Fruit fly (Drosophila melanogaster) whole organism, embryonic: ENCODE measurements around the gene CG4594.

Source experiments
- BtbVII ChIP-seq: fragments of 200-800 bp; sonication (Bioruptor generic); optimal IDR thresholded peaks from 3 replicates; lab custom pipeline; 2017; ENCODE audit warnings: missing biosample characterization, mild to moderate bottlenecking, missing genetic modification characterization
- CG10209 ChIP-seq: fragments of 200-800 bp; sonication (Bioruptor generic); optimal IDR thresholded peaks from 3 replicates; lab custom pipeline; 2017; ENCODE audit warnings: missing biosample characterization, mild to moderate bottlenecking, missing genetic modification characterization, missing genetic modification reagents
- CG14710 ChIP-seq: fragments of 200-800 bp; sonication (Bioruptor generic); optimal IDR thresholded peaks from 3 replicates; lab custom pipeline; 2019; ENCODE audit warnings: missing biosample characterization, mild to moderate bottlenecking, missing genetic modification characterization, moderate library complexity
- CG15479 ChIP-seq: fragments of 200-800 bp; sonication (Bioruptor generic); optimal IDR thresholded peaks from 3 replicates; lab custom pipeline; 2019; ENCODE audit warnings: missing biosample characterization, mild to moderate bottlenecking, missing genetic modification characterization, moderate library complexity
- CG15601 ChIP-seq: fragments of 200-800 bp; sonication (Bioruptor generic); optimal IDR thresholded peaks from 3 replicates; lab custom pipeline; 2019; ENCODE audit warnings: missing biosample characterization, mild to moderate bottlenecking, missing genetic modification characterization, moderate library complexity
- CG16863 ChIP-seq: fragments of 200-800 bp; sonication (Bioruptor generic); optimal IDR thresholded peaks from 3 replicates; lab custom pipeline; 2016; ENCODE audit warnings: missing biosample characterization, missing genetic modification characterization
- CG2120 ChIP-seq: fragments of 200-800 bp; sonication (Bioruptor generic); optimal IDR thresholded peaks from 3 replicates; lab custom pipeline; 2016; ENCODE audit warnings: missing biosample characterization, missing genetic modification characterization
- CG3281 ChIP-seq: fragments of 200-800 bp; sonication (Bioruptor generic); optimal IDR thresholded peaks from 3 replicates; lab custom pipeline; 2017; ENCODE audit warnings: missing biosample characterization, mild to moderate bottlenecking, missing genetic modification characterization
- CG34224 ChIP-seq: fragments of 200-800 bp; sonication (Bioruptor generic); IDR thresholded peaks from 3 replicates; pipeline ENCODE4 v1.3.6; 2022; ENCODE audit warnings: missing biosample characterization, missing genetic modification characterization; ENCODE audit not compliant: partially characterized antibody
- CG4360 ChIP-seq: fragments of 200-800 bp; sonication (Bioruptor generic); IDR thresholded peaks from 2 replicates; pipeline ENCODE4 v1.3.6; 2022; ENCODE audit warnings: missing biosample characterization, missing genetic modification characterization
- CG4404 ChIP-seq: fragments of 200-800 bp; sonication (Bioruptor generic); IDR thresholded peaks from 2 replicates; pipeline ENCODE4 v1.3.6; 2022; ENCODE audit warnings: missing biosample characterization, missing genetic modification characterization
- CG4424 ChIP-seq: fragments of 200-800 bp; sonication (Bioruptor generic); optimal IDR thresholded peaks from 3 replicates; lab custom pipeline; 2016; ENCODE audit warnings: missing biosample characterization, missing genetic modification characterization
- CG7556 ChIP-seq: fragments of 200-800 bp; sonication (Bioruptor generic); optimal IDR thresholded peaks from 2 replicates; lab custom pipeline; 2017; ENCODE audit warnings: missing biosample characterization, mild to moderate bottlenecking, missing genetic modification characterization
- CG8924 ChIP-seq: fragments of 200-800 bp; optimal IDR thresholded peaks from 3 replicates; lab custom pipeline; 2019; ENCODE audit warnings: missing biosample characterization, mild to moderate bottlenecking, missing genetic modification characterization, moderate library complexity
- CG9609 ChIP-seq: fragments of 200-800 bp; sonication (Bioruptor generic); optimal IDR thresholded peaks from 3 replicates; lab custom pipeline; 2016; ENCODE audit warnings: missing biosample characterization, missing genetic modification characterization
- CkIIα-i1 ChIP-seq: fragments of 200-800 bp; sonication (Bioruptor generic); IDR thresholded peaks from 2 replicates; pipeline ENCODE4 v1.3.6; 2022; ENCODE audit warnings: missing biosample characterization, missing genetic modification characterization
- Deaf1 ChIP-seq: fragments of 200-800 bp; optimal IDR thresholded peaks from 3 replicates; lab custom pipeline; 2019; ENCODE audit warnings: missing biosample characterization, mild to moderate bottlenecking, missing genetic modification characterization, moderate library complexity
- Doc3 ChIP-seq: fragments of 200-800 bp; sonication (Bioruptor generic); IDR thresholded peaks from 3 replicates; pipeline ENCODE4 v1.3.6; 2022; ENCODE audit warnings: missing biosample characterization, missing genetic modification characterization; ENCODE audit not compliant: partially characterized antibody
- Hmx ChIP-seq: fragments of 200-800 bp; sonication (Bioruptor generic); optimal IDR thresholded peaks from 2 replicates; lab custom pipeline; 2016; ENCODE audit warnings: missing biosample characterization, missing genetic modification characterization
- Hr51 ChIP-seq, 2 experiments: fragments of 200-800 bp; sonication (Bioruptor generic); optimal IDR thresholded peaks; 2 replicates in 1 of 2; 3 replicates in 1 of 2; lab custom pipeline; 2016 to 2018; ENCODE audit warnings: missing biosample characterization in 2 of 2, missing genetic modification characterization in 2 of 2, mild to moderate bottlenecking in 1 of 2, moderate library complexity in 1 of 2
- Mrtf ChIP-seq: fragments of 200-800 bp; sonication (Bioruptor generic); IDR thresholded peaks from 3 replicates; pipeline ENCODE4 v1.3.6; 2022; ENCODE audit warnings: missing biosample characterization, missing genetic modification characterization
- Neu2 ChIP-seq: fragments of 200-800 bp; sonication (Bioruptor generic); optimal IDR thresholded peaks from 3 replicates; lab custom pipeline; 2016; ENCODE audit warnings: missing biosample characterization, missing genetic modification characterization, borderline replicate concordance
- Optix ChIP-seq: fragments of 200-800 bp; sonication (Bioruptor generic); IDR thresholded peaks from 3 replicates; pipeline ENCODE4 v1.3.6; 2022; ENCODE audit warnings: missing biosample characterization, missing genetic modification characterization
- Spps ChIP-seq: fragments of 200-800 bp; sonication (Bioruptor generic); optimal IDR thresholded peaks from 2 replicates; lab custom pipeline; 2018; ENCODE audit warnings: missing biosample characterization, mild to moderate bottlenecking, missing genetic modification characterization
- Ssrp ChIP-seq: fragments of 200-800 bp; sonication (Bioruptor generic); optimal IDR thresholded peaks from 2 replicates; lab custom pipeline; 2018; ENCODE audit warnings: missing biosample characterization, mild to moderate bottlenecking, missing genetic modification characterization, moderate library complexity
- ara ChIP-seq: fragments of 200-800 bp; sonication (Bioruptor generic); IDR thresholded peaks from 2 replicates; pipeline ENCODE4 v1.3.6; 2022; ENCODE audit warnings: missing biosample characterization, missing genetic modification characterization
- bbx ChIP-seq: fragments of 200-800 bp; sonication (Bioruptor generic); IDR thresholded peaks from 2 replicates; pipeline ENCODE4 v1.3.6; 2022; ENCODE audit warnings: missing biosample characterization, missing genetic modification characterization; ENCODE audit not compliant: partially characterized antibody
- crol ChIP-seq: fragments of 200-800 bp; sonication (Bioruptor generic); IDR thresholded peaks from 2 replicates; pipeline ENCODE4 v1.3.6; 2022; ENCODE audit warnings: missing biosample characterization, missing genetic modification characterization
- danr ChIP-seq: fragments of 200-800 bp; sonication (Bioruptor generic); IDR thresholded peaks from 2 replicates; pipeline ENCODE4 v1.3.6; 2022; ENCODE audit warnings: missing biosample characterization, missing genetic modification characterization
- dpn ChIP-seq, 2 experiments: fragments of 200-800 bp; sonication (Bioruptor generic); optimal IDR thresholded peaks; 3 replicates each; lab custom pipeline; 2016; ENCODE audit warnings: missing biosample characterization in 2 of 2, missing genetic modification characterization in 2 of 2
- ems ChIP-seq: fragments of 200-800 bp; sonication (Bioruptor generic); optimal IDR thresholded peaks from 3 replicates; lab custom pipeline; 2016; ENCODE audit warnings: missing biosample characterization, missing genetic modification characterization
- gcm2 ChIP-seq: fragments of 200-800 bp; sonication (Bioruptor generic); optimal IDR thresholded peaks from 2 replicates; lab custom pipeline; 2016; ENCODE audit warnings: missing biosample characterization, missing genetic modification characterization
- insv ChIP-seq, 2 experiments: fragments of 200-800 bp; sonication (Bioruptor generic); optimal IDR thresholded peaks; 3 replicates each; lab custom pipeline; 2016 to 2018; ENCODE audit warnings: missing biosample characterization in 2 of 2, missing genetic modification characterization in 2 of 2
- kay ChIP-seq: fragments of 200-800 bp; sonication (Bioruptor generic); optimal IDR thresholded peaks from 2 replicates; lab custom pipeline; 2016; ENCODE audit warnings: missing biosample characterization, missing genetic modification characterization
- pfk ChIP-seq: fragments of 200-800 bp; sonication (Bioruptor generic); optimal IDR thresholded peaks from 2 replicates; lab custom pipeline; 2018; ENCODE audit warnings: missing biosample characterization, mild to moderate bottlenecking, missing genetic modification characterization, moderate library complexity
- phol ChIP-seq: fragments of 200-800 bp; sonication (Bioruptor generic); optimal IDR thresholded peaks from 3 replicates; lab custom pipeline; 2018; ENCODE audit warnings: missing biosample characterization, mild to moderate bottlenecking, missing genetic modification characterization, moderate library complexity
- pros ChIP-seq: fragments of 200-800 bp; sonication (Bioruptor generic); optimal IDR thresholded peaks from 3 replicates; lab custom pipeline; 2019; ENCODE audit warnings: missing biosample characterization, mild to moderate bottlenecking, missing genetic modification characterization, moderate library complexity
- psq ChIP-seq: fragments of 200-800 bp; sonication (Bioruptor generic); optimal IDR thresholded peaks from 2 replicates; lab custom pipeline; 2017; ENCODE audit warnings: missing biosample characterization, missing genetic modification characterization
- ranshi ChIP-seq: fragments of 200-800 bp; sonication (Bioruptor generic); IDR thresholded peaks from 2 replicates; pipeline ENCODE4 v1.3.6; 2022; ENCODE audit warnings: missing biosample characterization, missing genetic modification characterization
- sens-2 ChIP-seq: fragments of 200-800 bp; sonication (Bioruptor generic); IDR thresholded peaks from 2 replicates; pipeline ENCODE4 v1.3.6; 2022; ENCODE audit warnings: missing biosample characterization, missing genetic modification characterization
- shn ChIP-seq: fragments of 200-800 bp; sonication (Bioruptor generic); optimal IDR thresholded peaks from 3 replicates; lab custom pipeline; 2016; ENCODE audit warnings: missing biosample characterization, missing genetic modification characterization
- sqz ChIP-seq: fragments of 200-800 bp; sonication (Bioruptor generic); optimal IDR thresholded peaks from 3 replicates; lab custom pipeline; 2018; ENCODE audit warnings: missing biosample characterization, mild to moderate bottlenecking, missing genetic modification characterization
- sr ChIP-seq: fragments of 200-800 bp; sonication (Bioruptor generic); IDR thresholded peaks from 3 replicates; pipeline ENCODE4 v1.3.6; 2022; ENCODE audit warnings: missing biosample characterization, missing genetic modification characterization
- ssp ChIP-seq: fragments of 200-800 bp; sonication (Bioruptor generic); IDR thresholded peaks from 2 replicates; pipeline ENCODE4 v1.3.6; 2022; ENCODE audit warnings: missing biosample characterization, missing genetic modification characterization
- stwl ChIP-seq: fragments of 200-800 bp; sonication (Bioruptor generic); optimal IDR thresholded peaks from 3 replicates; lab custom pipeline; 2018; ENCODE audit warnings: missing biosample characterization, mild to moderate bottlenecking, missing genetic modification characterization, moderate library complexity
- usp ChIP-seq: fragments of >200 bp; optimal IDR thresholded peaks from 2 replicates; lab custom pipeline; 2017; ENCODE audit warnings: missing biosample characterization, missing genetic modification characterization
- wor ChIP-seq: fragments of 200-800 bp; sonication (Bioruptor generic); IDR thresholded peaks from 2 replicates; pipeline ENCODE4 v1.3.6; 2022; ENCODE audit warnings: missing biosample characterization, missing genetic modification characterization

Gene CG4594

DNA sequence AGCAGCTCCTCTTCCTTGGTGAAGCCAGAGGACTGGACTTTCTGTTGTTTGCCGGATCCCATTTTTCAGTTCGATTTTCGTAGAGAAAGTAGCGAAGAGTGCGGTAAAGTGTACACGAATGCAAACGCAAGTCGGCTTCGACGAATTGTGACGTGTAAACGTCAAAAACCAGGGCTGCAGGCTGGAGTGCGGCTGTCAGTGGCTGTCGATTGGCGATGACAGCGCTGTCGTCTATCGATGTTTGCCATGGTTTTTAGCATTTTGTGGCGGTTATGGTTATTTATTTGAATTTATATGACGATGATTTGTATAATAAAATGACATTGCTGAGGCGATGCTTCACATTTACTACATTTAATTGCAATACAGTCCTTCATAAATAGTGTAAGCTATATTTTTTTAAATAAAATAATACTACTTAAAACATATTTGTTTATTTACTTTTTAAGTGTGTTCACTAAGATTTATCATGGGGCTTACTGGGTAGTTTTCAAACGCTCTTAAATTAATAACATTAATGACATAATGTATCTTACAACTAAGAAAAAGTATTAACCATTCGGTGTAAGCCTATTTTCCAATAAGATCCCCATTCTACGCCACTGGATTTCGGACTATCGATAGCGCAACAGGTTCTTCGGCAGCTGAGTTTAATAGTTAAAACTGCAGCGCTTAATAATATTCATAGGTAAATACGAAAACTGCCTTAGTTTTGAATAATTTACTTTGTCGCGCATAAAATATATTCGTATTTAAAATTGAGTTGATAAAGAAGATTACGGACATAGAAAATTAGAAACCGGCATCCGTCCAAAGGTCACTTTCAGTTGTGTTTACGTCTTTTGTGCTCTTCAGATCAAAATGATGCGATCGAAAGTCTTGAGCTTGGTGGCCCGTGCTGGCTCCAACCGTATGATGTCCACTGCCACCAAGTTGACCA, 1.7 kb upstream of the CG4594 start, which contains the start of the genes CG5885 and CG4598 (continued):
- peak; percentile 71 for TF ChIP-seq stwl (tag; lab: Kevin White, UChicago)
- peak; percentile 35; the same call in 1 of the 2 replicates for TF ChIP-seq ara (GFP tag; lab: Robert Waterston, UW)
- no peak for TF ChIP-seq CG9609 (GFP tag; lab: Kevin White, UChicago)
- peak; percentile 25 for TF ChIP-seq gcm2
- no peak for TF ChIP-seq danr (GFP tag; lab: Robert Waterston, UW)
- TF ChIP-seq bbx (GFP tag; lab: Robert Waterston, UW): peak; percentile 81
- TF ChIP-seq CG34224: peak; percentile 72; the same call in 2 of the 3 replicates
- peak; percentile 39; the same call in 1 of the 2 replicates for TF ChIP-seq ssp (GFP tag; lab: Robert Waterston, UW)
- peak; percentile 69 for TF ChIP-seq phol (tag; lab: Kevin White, UChicago)
- TF ChIP-seq Neu2 (GFP tag; lab: Kevin White, UChicago): no peak
- TF ChIP-seq wor: 0 out of 2 replicates have a peak, but pooled peaks have one; percentile 19
- TF ChIP-seq Deaf1 (tag; lab: Kevin White, UChicago): peak; percentile 89
- TF ChIP-seq psq (GFP tag; lab: Kevin White, UChicago): peak; percentile 42
- TF ChIP-seq shn (GFP tag; lab: Kevin White, UChicago): peak; percentile 9
- TF ChIP-seq CG16863: peak; percentile 27
- TF ChIP-seq sqz (GFP tag; lab: Kevin White, UChicago): no peak
- peak; percentile 65; the same call in 2 of the 3 replicates for TF ChIP-seq Mrtf (GFP tag; lab: Robert Waterston, UW)
- TF ChIP-seq BtbVII (GFP tag; lab: Kevin White, UChicago): peak; percentile 52
- no peak for TF ChIP-seq CG4404 (GFP tag; lab: Robert Waterston, UW)
- TF ChIP-seq ems (GFP tag; lab: Kevin White, UChicago): peak; percentile 11
- peak; percentile 80 for TF ChIP-seq kay
- peak; percentile 19; the same call in 1 of the 3 replicates for TF ChIP-seq Optix (GFP tag; lab: Robert Waterston, UW)
- peak; percentile 71 for TF ChIP-seq CG7556 (GFP tag; lab: Kevin White, UChicago)
- TF ChIP-seq sens-2 (GFP tag; lab: Robert Waterston, UW): peak; percentile 72; the same call in 1 of the 2 replicates
- peak; percentile 34 for TF ChIP-seq CG3281 (GFP tag; lab: Kevin White, UChicago)
- no peak for TF ChIP-seq CkIIα-i1 (GFP tag; lab: Robert Waterston, UW)
- TF ChIP-seq crol (GFP tag; lab: Robert Waterston, UW): no peak
- TF ChIP-seq sr (GFP tag; lab: Robert Waterston, UW): no peak; the same call in 2 of the 3 replicates
- peak; percentile 64 for TF ChIP-seq CG14710 (tag; lab: Kevin White, UChicago)
- peak; percentile 38 to 74 for TF ChIP-seq dpn (GFP tag; optimal IDR thresholded peaks at IDR 0.05; lab: Kevin White, UChicago)
- peak; percentile 78 for TF ChIP-seq ranshi (GFP tag; lab: Robert Waterston, UW)
- TF ChIP-seq insv (GFP tag; optimal IDR thresholded peaks at IDR 0.05; lab: Kevin White, UChicago): peak in 1 of 2 experiments; percentile 82
- peak; percentile 7 for TF ChIP-seq Hmx (GFP tag; lab: Kevin White, UChicago)
- TF ChIP-seq CG10209: peak; percentile 66
- TF ChIP-seq pfk (GFP tag; lab: Kevin White, UChicago): no peak
- peak; percentile 59; the same call in 2 of the 3 replicates for TF ChIP-seq Doc3 (GFP tag; lab: Robert Waterston, UW)
- peak; percentile 63 for TF ChIP-seq CG4424 (GFP tag; lab: Kevin White, UChicago)
- peak; percentile 76 for TF ChIP-seq CG2120 (GFP tag; lab: Kevin White, UChicago)
- TF ChIP-seq usp: no peak
- peak; percentile 70 for TF ChIP-seq Ssrp (tag; lab: Kevin White, UChicago)
- no peak for TF ChIP-seq CG15479 (GFP tag; lab: Kevin White, UChicago)
- peak; percentile 11 to 81 for TF ChIP-seq Hr51 (GFP tag; optimal IDR thresholded peaks at IDR 0.05; lab: Kevin White, UChicago)
- no peak for TF ChIP-seq pros (GFP tag; lab: Kevin White, UChicago)
- TF ChIP-seq Spps (tag; lab: Kevin White, UChicago): no peak
- peak; percentile 62 for TF ChIP-seq CG15601 (tag; lab: Kevin White, UChicago)
- TF ChIP-seq CG4360 (GFP tag; lab: Robert Waterston, UW): no peak
- TF ChIP-seq CG8924 (tag; lab: Kevin White, UChicago): peak; percentile 71
